Worm (Caenorhabditis elegans) whole organism, young adult: ENCODE data around the gene hlh-6.
A peak's percentile ranks its signal among the peaks of the same experiment; 100 is the strongest.

Source experiments
- F22D6.2 ChIP-seq: sonication (generic microtip); optimal IDR thresholded peaks from 2 replicates; lab custom pipeline; 2016; ENCODE audit warnings: mild to moderate bottlenecking, missing genetic modification characterization, missing compliant biosample characterization
- efl-1 ChIP-seq: fragments of 150-350 bp; optimal IDR thresholded peaks from 2 replicates; lab custom pipeline; 2014; ENCODE audit warnings: missing biosample characterization, missing genetic modification reagents, missing genetic modification characterization
- let-607 ChIP-seq, 2 experiments: fragments of 200-800 bp in 1 of 2; sonication (Bioruptor generic) in 1 of 2; sonication (generic microtip) in 1 of 2; optimal IDR thresholded peaks; 2 replicates each; lab custom pipeline; 2016 to 2018; ENCODE audit warnings: mild to moderate bottlenecking in 2 of 2, missing compliant biosample characterization in 2 of 2, missing genetic modification characterization in 2 of 2, moderate library complexity in 2 of 2, missing genotype in 1 of 2
- sdz-38 ChIP-seq: sonication (generic microtip); optimal IDR thresholded peaks from 2 replicates; lab custom pipeline; 2016; ENCODE audit warnings: missing genotype, missing genetic modification characterization, missing compliant biosample characterization
- snpc-4 ChIP-seq, 5 experiments: fragments of 150-350 bp in 1 of 5; sonication (generic microtip) in 4 of 5; optimal IDR thresholded peaks; 2 replicates each; lab custom pipeline; 2014 to 2018; ENCODE audit warnings: missing genetic modification characterization in 5 of 5, missing biosample characterization in 3 of 5, antibody characterized with exemption in 2 of 5, mild to moderate bottlenecking in 2 of 5, missing compliant biosample characterization in 2 of 5, missing genotype in 2 of 5, moderate library complexity in 2 of 5, missing genetic modification reagents in 1 of 5

ce11 chrII:9621913-9622348 is 7.3 kb upstream of the hlh-6 start:
- no peak for TF ChIP-seq sdz-38
- no peak for TF ChIP-seq F22D6.2 (tag; lab: Kevin White, UChicago)
- TF ChIP-seq snpc-4 (GFP tag; optimal IDR thresholded peaks at IDR 0.05; lab: Kevin White, UChicago), result no peak
- TF ChIP-seq snpc-4 (tag; optimal IDR thresholded peaks at IDR 0.05; lab: Kevin White, UChicago), result no peak
- peak; percentile 95 to 97 for TF ChIP-seq let-607 (tag; optimal IDR thresholded peaks at IDR 0.05; lab: Kevin White, UChicago)
- no peak for TF ChIP-seq efl-1 (GFP tag; lab: Kevin White, UChicago)
